Worm (Caenorhabditis elegans): ENCODE measurements around the gene klo-2.

ce11 chrIII:2401126-2402123 lies 44.6 kb upstream of the klo-2 start, which contains the start of the genes cic-1 and strm-1:
- no peak for TF ChIP-seq nhr-11 (tag; optimal IDR thresholded peaks at IDR 0.05)
- no peak for TF ChIP-seq nhr-23 (tag; optimal IDR thresholded peaks at IDR 0.05)
- no peak for TF ChIP-seq elt-2 (tag; optimal IDR thresholded peaks at IDR 0.05)
- TF ChIP-seq elt-1 (tag; optimal IDR thresholded peaks at IDR 0.05) = no peak
- TF ChIP-seq ZK546.5 (tag; optimal IDR thresholded peaks at IDR 0.05) = no peak
- TF ChIP-seq nhr-25 (tag; optimal IDR thresholded peaks at IDR 0.05) = no peak
